Worm (Caenorhabditis elegans): ENCODE results near the gene unc-60.

Gene unc-60

ce11 chrV:1474486-1475125, at the start of gene unc-60, which contains the start of gene F53E2.2 (continued):
- TF ChIP-seq somi-1 (GFP tag; optimal IDR thresholded peaks at IDR 0.05) (no peak), repo-1 (tag; optimal IDR thresholded peaks at IDR 0.05) (no peak), sdz-38 (tag; optimal IDR thresholded peaks at IDR 0.05) (no peak), snpc-1.3 (tag; optimal IDR thresholded peaks at IDR 0.05; ENCODE audit: insufficient read depth) (no peak), lin-26 (GFP tag; IDR thresholded peaks at IDR 0.05) (no peak), unc-130 (GFP tag; optimal IDR thresholded peaks at IDR 0.05) (no peak), ceh-58 (GFP tag; IDR thresholded peaks at IDR 0.05) (no peak), ceh-27 (GFP tag; optimal IDR thresholded peaks at IDR 0.05) (peak; percentile 68), die-1 (tag; optimal IDR thresholded peaks at IDR 0.05) (peak; percentile 30), bed-1 (GFP tag; IDR thresholded peaks at IDR 0.05) (no peak), dpl-1 (GFP tag; optimal IDR thresholded peaks at IDR 0.05) (no peak), cebp-2 (GFP tag; IDR thresholded peaks at IDR 0.05) (0 out of 2 replicates have a peak, but pooled peaks have one; percentile 54), lsy-27 (tag; optimal IDR thresholded peaks at IDR 0.05; ENCODE audit: borderline replicate concordance, insufficient read depth) (no peak), egl-18 (GFP tag; IDR thresholded peaks at IDR 0.05) (no peak), rpc-1 (optimal IDR thresholded peaks at IDR 0.05) (no peak), rpc-1 (tag; optimal IDR thresholded peaks at IDR 0.05) (no peak), nfya-2 (GFP tag; IDR thresholded peaks at IDR 0.05) (no peak), F22D6.2 (tag; optimal IDR thresholded peaks at IDR 0.05) (no peak), madf-10 (tag; optimal IDR thresholded peaks at IDR 0.05) (peak; percentile 29), T07F8.4 (tag; optimal IDR thresholded peaks at IDR 0.05) (no peak), Y53G8AR.9 (GFP tag; conservative IDR thresholded peaks at IDR 0.05) (0 out of 2 replicates have a peak, but pooled peaks have one; percentile 41), Y79H2A.3 (GFP tag; conservative IDR thresholded peaks at IDR 0.05) (no peak), xnd-1 (tag; optimal IDR thresholded peaks at IDR 0.05) (no peak), ztf-28 (GFP tag; IDR thresholded peaks at IDR 0.05) (no peak), dpff-1 (tag; optimal IDR thresholded peaks at IDR 0.05) (no peak), F52B5.7 (tag; optimal IDR thresholded peaks at IDR 0.05) (no peak), hmg-1.2 (GFP tag; IDR thresholded peaks at IDR 0.05) (peak; percentile 67; the same call in 1 of the 2 replicates), lin-35 (GFP tag; optimal IDR thresholded peaks at IDR 0.05) (peak in 1 of 3 experiments; percentile 71), aptf-3 (GFP tag; IDR thresholded peaks at IDR 0.05) (no peak), ztf-18 (tag; optimal IDR thresholded peaks at IDR 0.05) (no peak), nhr-90 (tag; optimal IDR thresholded peaks at IDR 0.05) (no peak), madf-8 (GFP tag; conservative IDR thresholded peaks at IDR 0.05) (no peak), hlh-12 (tag; optimal IDR thresholded peaks at IDR 0.05) (no peak)

ce11 chrV:1425595-1425994, 49.3 kb upstream of the unc-60 start, which contains the start of gene R12A1.3:
R12A1.3 (minus strand) TSS chrV:1425794.
- TF ChIP-seq ceh-27 (GFP tag; optimal IDR thresholded peaks at IDR 0.05) (no peak), dpl-1 (GFP tag; optimal IDR thresholded peaks at IDR 0.05) (no peak), chd-7 (tag; optimal IDR thresholded peaks at IDR 0.05) (no peak), lin-40 (tag; optimal IDR thresholded peaks at IDR 0.05) (no peak), tbx-9 (tag; optimal IDR thresholded peaks at IDR 0.05; ENCODE audit: borderline replicate concordance) (no peak), zfh-2 (GFP tag; conservative IDR thresholded peaks at IDR 0.05) (peak; percentile 55), nhr-80 (tag; optimal IDR thresholded peaks at IDR 0.05) (no peak)

Measured in whole organism, young adult.